Fruit fly (Drosophila melanogaster) whole organism, embryonic: ENCODE data around the gene Pgcl.

ENCODE experiments used
- Atf6 ChIP-seq: fragments of 200-800 bp; sonication (Bioruptor generic); IDR thresholded peaks from 2 replicates; pipeline ENCODE4 v1.3.6; 2022; ENCODE audit warnings: missing biosample characterization, missing genetic modification characterization
- CG10565 ChIP-seq: fragments of 200-800 bp; sonication (Bioruptor generic); optimal IDR thresholded peaks from 3 replicates; lab custom pipeline; 2016; ENCODE audit warnings: missing biosample characterization, mild to moderate bottlenecking, missing genetic modification characterization
- CG11247 ChIP-seq: fragments of 200-800 bp; sonication (Bioruptor generic); IDR thresholded peaks from 2 replicates; pipeline ENCODE4 v1.3.6; 2022; ENCODE audit warnings: missing biosample characterization, missing genetic modification characterization
- CG11696 ChIP-seq: fragments of 200-800 bp; sonication (Bioruptor generic); IDR thresholded peaks from 2 replicates; pipeline ENCODE4 v1.3.6; 2022; ENCODE audit warnings: missing biosample characterization, missing genetic modification characterization
- CG12219 ChIP-seq: fragments of 200-800 bp; sonication (Bioruptor generic); optimal IDR thresholded peaks from 3 replicates; lab custom pipeline; 2018; ENCODE audit warnings: missing biosample characterization, mild to moderate bottlenecking, missing genetic modification characterization
- CG14667 ChIP-seq: fragments of 200-800 bp; sonication (Bioruptor generic); IDR thresholded peaks from 2 replicates; pipeline ENCODE4 v1.3.6; 2022; ENCODE audit warnings: missing biosample characterization, missing genetic modification characterization
- CG18619 ChIP-seq: fragments of 200-800 bp; sonication (Bioruptor generic); optimal IDR thresholded peaks from 3 replicates; lab custom pipeline; 2017; ENCODE audit warnings: missing biosample characterization, mild to moderate bottlenecking, missing genetic modification characterization
- CG2116 ChIP-seq: fragments of 200-800 bp; sonication (Bioruptor generic); optimal IDR thresholded peaks from 3 replicates; lab custom pipeline; 2018; ENCODE audit warnings: missing biosample characterization, mild to moderate bottlenecking, missing genetic modification characterization
- CG3726 ChIP-seq: fragments of 200-800 bp; sonication (Bioruptor generic); IDR thresholded peaks from 3 replicates; pipeline ENCODE4, ENCODE4 v1.3.6; 2022; ENCODE audit warnings: missing biosample characterization, missing genetic modification characterization
- CG4617 ChIP-seq: fragments of 200-800 bp; sonication (Bioruptor generic); optimal IDR thresholded peaks from 3 replicates; lab custom pipeline; 2016; ENCODE audit warnings: missing biosample characterization, missing genetic modification characterization, borderline replicate concordance
- CG5953 ChIP-seq: fragments of 200-800 bp; sonication (Bioruptor generic); IDR thresholded peaks from 2 replicates; pipeline ENCODE4 v1.3.6; 2022; ENCODE audit warnings: missing biosample characterization, missing genetic modification characterization
- CG7745 ChIP-seq: fragments of 200-800 bp; sonication (Bioruptor generic); optimal IDR thresholded peaks from 2 replicates; lab custom pipeline; 2018; ENCODE audit warnings: missing biosample characterization, mild to moderate bottlenecking, missing genetic modification characterization, moderate library complexity
- CHES-1-like ChIP-seq: fragments of 200-800 bp; sonication (Bioruptor generic); optimal IDR thresholded peaks from 2 replicates; lab custom pipeline; 2016; ENCODE audit warnings: missing biosample characterization, missing genetic modification characterization
- Dip3 ChIP-seq: fragments of 200-800 bp; sonication (Bioruptor generic); optimal IDR thresholded peaks from 3 replicates; lab custom pipeline; 2016; ENCODE audit warnings: missing biosample characterization, missing genetic modification characterization
- Doc3 ChIP-seq: fragments of 200-800 bp; sonication (Bioruptor generic); IDR thresholded peaks from 3 replicates; pipeline ENCODE4 v1.3.6; 2022; ENCODE audit warnings: missing biosample characterization, missing genetic modification characterization; ENCODE audit not compliant: partially characterized antibody
- ERR ChIP-seq: fragments of 200-800 bp; sonication (Bioruptor generic); optimal IDR thresholded peaks from 2 replicates; lab custom pipeline; 2016; ENCODE audit warnings: missing biosample characterization, missing genetic modification characterization
- Jarid2 ChIP-seq: fragments of 200-800 bp; sonication (Bioruptor generic); optimal IDR thresholded peaks from 3 replicates; lab custom pipeline; 2017; ENCODE audit warnings: mild to moderate bottlenecking, missing biosample characterization, missing genetic modification reagents, missing genetic modification characterization
- MESR4 ChIP-seq: fragments of 200-800 bp; sonication (Bioruptor generic); optimal IDR thresholded peaks from 2 replicates; lab custom pipeline; 2018; ENCODE audit warnings: missing biosample characterization, mild to moderate bottlenecking, missing genetic modification characterization, moderate library complexity
- Nf-YC ChIP-seq: fragments of 200-800 bp; optimal IDR thresholded peaks from 3 replicates; lab custom pipeline; 2019; ENCODE audit warnings: missing biosample characterization, mild to moderate bottlenecking, missing genetic modification characterization, moderate library complexity
- NfI ChIP-seq: fragments of 200-800 bp; sonication (Bioruptor generic); optimal IDR thresholded peaks from 3 replicates; lab custom pipeline; 2018; ENCODE audit warnings: missing biosample characterization, mild to moderate bottlenecking, missing genetic modification characterization, moderate library complexity
- Poxn ChIP-seq: fragments of 200-800 bp; sonication (Bioruptor generic); IDR thresholded peaks from 2 replicates; pipeline ENCODE4 v1.3.6; 2022; ENCODE audit warnings: missing biosample characterization, missing genetic modification characterization
- Ptx1 ChIP-seq: fragments of 200-800 bp; sonication (Bioruptor generic); IDR thresholded peaks from 2 replicates; pipeline ENCODE4 v1.3.6; 2022; ENCODE audit warnings: missing biosample characterization, missing genetic modification characterization
- Sox100B ChIP-seq: fragments of 200-800 bp; sonication (Bioruptor generic); optimal IDR thresholded peaks from 3 replicates; lab custom pipeline; 2018; ENCODE audit warnings: missing biosample characterization, mild to moderate bottlenecking, missing genetic modification characterization
- Stat92E ChIP-seq, 3 experiments: fragments of >200 bp in 2 of 3; fragments of 200-800 bp in 1 of 3; sonication (Bioruptor generic) in 1 of 3; optimal IDR thresholded peaks; 2 replicates each; lab custom pipeline; 2017 to 2019; ENCODE audit warnings: missing biosample characterization in 3 of 3, missing genetic modification characterization in 3 of 3, mild to moderate bottlenecking in 1 of 3, moderate library complexity in 1 of 3
- Taf1 ChIP-seq: fragments of 200-800 bp; sonication (Bioruptor generic); IDR thresholded peaks from 2 replicates; pipeline ENCODE4 v1.3.6; 2022; ENCODE audit warnings: missing biosample characterization, missing genetic modification characterization
- abd-A ChIP-seq: fragments of 200-800 bp; sonication (Bioruptor generic); optimal IDR thresholded peaks from 3 replicates; lab custom pipeline; 2019; ENCODE audit warnings: missing biosample characterization, mild to moderate bottlenecking, missing genetic modification characterization, moderate library complexity
- cg ChIP-seq: fragments of 200-800 bp; sonication (Bioruptor generic); optimal IDR thresholded peaks from 3 replicates; lab custom pipeline; 2019; ENCODE audit warnings: missing biosample characterization, mild to moderate bottlenecking, missing genetic modification characterization, moderate library complexity
- ci ChIP-seq: fragments of 200-800 bp; sonication (Bioruptor generic); IDR thresholded peaks from 3 replicates; pipeline ENCODE4 v1.3.6; 2022; ENCODE audit warnings: missing biosample characterization, missing genetic modification characterization
- dmrt11E ChIP-seq: fragments of 200-800 bp; sonication (Bioruptor generic); optimal IDR thresholded peaks from 3 replicates; lab custom pipeline; 2018; ENCODE audit warnings: missing biosample characterization, mild to moderate bottlenecking, missing genetic modification characterization, moderate library complexity
- hb ChIP-seq: fragments of 200-800 bp; sonication (Bioruptor generic); IDR thresholded peaks from 3 replicates; pipeline ENCODE4 v1.3.6; 2022; ENCODE audit warnings: missing biosample characterization, missing genetic modification characterization; ENCODE audit not compliant: partially characterized antibody
- kay ChIP-seq: fragments of 200-800 bp; sonication (Bioruptor generic); optimal IDR thresholded peaks from 2 replicates; lab custom pipeline; 2016; ENCODE audit warnings: missing biosample characterization, missing genetic modification characterization
- lola ChIP-seq, 3 experiments: fragments of >200 bp in 2 of 3; fragments of 200-800 bp in 1 of 3; sonication (Bioruptor generic) in 1 of 3; optimal IDR thresholded peaks; 2 replicates each; lab custom pipeline; 2017 to 2019; ENCODE audit warnings: missing biosample characterization in 3 of 3, missing genetic modification characterization in 3 of 3, mild to moderate bottlenecking in 1 of 3, moderate library complexity in 1 of 3
- lov ChIP-seq, 2 experiments: fragments of 200-800 bp in 1 of 2; fragments of >200 bp in 1 of 2; sonication (Bioruptor generic) in 1 of 2; IDR thresholded peaks in 1 of 2; optimal IDR thresholded peaks in 1 of 2; 2 replicates in 1 of 2; 3 replicates in 1 of 2; pipeline versions ENCODE4 v1.3.6 to Lab custom; 2017 to 2022; ENCODE audit warnings: missing biosample characterization in 1 of 2, missing genetic modification characterization in 1 of 2
- otp ChIP-seq: fragments of 200-800 bp; sonication (Bioruptor generic); IDR thresholded peaks from 3 replicates; pipeline ENCODE4, ENCODE4 v1.3.6; 2022; ENCODE audit warnings: missing biosample characterization, missing genetic modification characterization
- pita ChIP-seq: fragments of 200-800 bp; sonication (Bioruptor generic); optimal IDR thresholded peaks from 2 replicates; lab custom pipeline; 2017; ENCODE audit warnings: missing biosample characterization, mild to moderate bottlenecking, missing genetic modification characterization
- pum ChIP-seq: fragments of 200-800 bp; sonication (Bioruptor generic); optimal IDR thresholded peaks from 2 replicates; lab custom pipeline; 2016; ENCODE audit warnings: missing biosample characterization, missing genetic modification characterization
- ranshi ChIP-seq: fragments of 200-800 bp; sonication (Bioruptor generic); IDR thresholded peaks from 2 replicates; pipeline ENCODE4 v1.3.6; 2022; ENCODE audit warnings: missing biosample characterization, missing genetic modification characterization
- rib ChIP-seq: fragments of 200-800 bp; sonication (Bioruptor generic); IDR thresholded peaks from 2 replicates; pipeline ENCODE4 v1.3.6; 2022; ENCODE audit warnings: missing biosample characterization, missing genetic modification characterization
- salm ChIP-seq: fragments of 200-800 bp; sonication (Bioruptor generic); optimal IDR thresholded peaks from 2 replicates; lab custom pipeline; 2018; ENCODE audit warnings: missing biosample characterization, mild to moderate bottlenecking, missing genetic modification characterization
- shn ChIP-seq: fragments of 200-800 bp; sonication (Bioruptor generic); optimal IDR thresholded peaks from 3 replicates; lab custom pipeline; 2016; ENCODE audit warnings: missing biosample characterization, missing genetic modification characterization
- sisA ChIP-seq: fragments of 200-800 bp; sonication (Bioruptor generic); IDR thresholded peaks from 2 replicates; pipeline ENCODE4 v1.3.6; 2022; ENCODE audit warnings: missing biosample characterization, missing genetic modification characterization
- slbo ChIP-seq: fragments of 200-800 bp; sonication (Bioruptor generic); IDR thresholded peaks from 2 replicates; pipeline ENCODE4 v1.3.6; 2022; ENCODE audit warnings: missing biosample characterization, missing genetic modification characterization
- slou ChIP-seq: fragments of 200-800 bp; sonication (Bioruptor generic); optimal IDR thresholded peaks from 3 replicates; lab custom pipeline; 2016; ENCODE audit warnings: missing biosample characterization, missing genetic modification characterization
- tll ChIP-seq, 2 experiments: fragments of 200-800 bp in 1 of 2; fragments of >200 bp in 1 of 2; sonication (Bioruptor generic) in 1 of 2; optimal IDR thresholded peaks; 2 replicates each; lab custom pipeline; 2017 to 2019; ENCODE audit warnings: missing biosample characterization in 2 of 2, missing genetic modification characterization in 2 of 2, mild to moderate bottlenecking in 1 of 2, moderate library complexity in 1 of 2
- trem ChIP-seq: fragments of 200-800 bp; optimal IDR thresholded peaks from 3 replicates; lab custom pipeline; 2019; ENCODE audit warnings: missing biosample characterization, mild to moderate bottlenecking, missing genetic modification characterization, moderate library complexity
- trh ChIP-seq: fragments of 200-800 bp; sonication (Bioruptor generic); optimal IDR thresholded peaks from 2 replicates; lab custom pipeline; 2016; ENCODE audit warnings: missing biosample characterization, missing genetic modification characterization
- usp ChIP-seq: fragments of >200 bp; optimal IDR thresholded peaks from 2 replicates; lab custom pipeline; 2017; ENCODE audit warnings: missing biosample characterization, missing genetic modification characterization
- zf30C ChIP-seq: fragments of 200-800 bp; sonication (Bioruptor generic); optimal IDR thresholded peaks from 3 replicates; lab custom pipeline; 2018; ENCODE audit warnings: missing biosample characterization, mild to moderate bottlenecking, missing genetic modification characterization

Gene Pgcl

dm6 chrX:476230-477143 is 39.2 kb upstream of the Pgcl start, which contains the start of the genes ebo and CG13373 (continued):
- TF ChIP-seq CG12219 (GFP tag; lab: Kevin White, UChicago) (no peak), usp (GFP tag; lab: Kevin White, UChicago) (no peak), ranshi (GFP tag; lab: Robert Waterston, UW) (no peak), CG10565 (GFP tag; lab: Kevin White, UChicago) (no peak), Taf1 (GFP tag; lab: Robert Waterston, UW) (no peak), rib (GFP tag; lab: Robert Waterston, UW) (no peak), tll (GFP tag; optimal IDR thresholded peaks at IDR 0.05; lab: Kevin White, UChicago) (no peak), Poxn (GFP tag; lab: Robert Waterston, UW) (no peak), Ptx1 (GFP tag; lab: Robert Waterston, UW) (no peak; the same call in 1 of the 2 replicates), Stat92E (GFP tag; optimal IDR thresholded peaks at IDR 0.05; lab: Kevin White, UChicago) (peak in 1 of 3 experiments; percentile 15), sisA (GFP tag; lab: Robert Waterston, UW) (no peak), CHES-1-like (no peak), kay (GFP tag; lab: Kevin White, UChicago) (no peak), Sox100B (no peak), zf30C (GFP tag; lab: Kevin White, UChicago) (no peak), otp (GFP tag; lab: Robert Waterston, UW) (no peak), dmrt11E (tag; lab: Kevin White, UChicago) (peak; percentile 24), hb (GFP tag; lab: Robert Waterston, UW) (no peak), shn (GFP tag; lab: Kevin White, UChicago) (no peak), Dip3 (GFP tag; lab: Kevin White, UChicago) (peak; percentile 23), CG2116 (GFP tag; lab: Kevin White, UChicago) (no peak), salm (no peak), Doc3 (GFP tag; lab: Robert Waterston, UW) (0 out of 3 replicates have a peak, but pooled peaks have one; percentile 43), slbo (GFP tag; lab: Robert Waterston, UW) (peak; percentile 61), NfI (GFP tag; lab: Kevin White, UChicago) (no peak), Nf-YC (tag; lab: Kevin White, UChicago) (no peak), abd-A (no peak), trh (GFP tag; lab: Kevin White, UChicago) (no peak), cg (no peak), pum (GFP tag; lab: Kevin White, UChicago) (no peak), trem (tag; lab: Kevin White, UChicago) (peak; percentile 17), lola (GFP tag; optimal IDR thresholded peaks at IDR 0.05; lab: Kevin White, UChicago) (no peak), CG11247 (GFP tag; lab: Robert Waterston, UW) (no peak), Atf6 (no peak), ci (GFP tag; lab: Robert Waterston, UW) (0 out of 3 replicates have a peak, but pooled peaks have one; percentile 7), CG14667 (GFP tag; lab: Robert Waterston, UW) (no peak), lov (optimal IDR thresholded peaks at IDR 0.05; lab: Kevin White, UChicago) (no peak), lov (GFP tag; IDR thresholded peaks at IDR 0.05; lab: Robert Waterston, UW) (no peak), CG5953 (GFP tag; lab: Robert Waterston, UW) (no peak), CG7745 (tag; lab: Kevin White, UChicago) (no peak), pita (no peak), slou (GFP tag; lab: Kevin White, UChicago) (no peak), MESR4 (GFP tag; lab: Kevin White, UChicago) (peak; percentile 77), ERR (GFP tag; lab: Kevin White, UChicago) (no peak), CG11696 (GFP tag; lab: Robert Waterston, UW) (no peak), CG4617 (peak; percentile 71), Jarid2 (GFP tag; lab: Kevin White, UChicago) (no peak), CG3726 (GFP tag; lab: Robert Waterston, UW) (no peak), CG18619 (no peak)
